Fruit fly (Drosophila melanogaster) S2 (cell line): ENCODE data around the gene ort.

ENCODE experiments used
- CG8478 ChIP-seq: fragments of >200 bp; optimal IDR thresholded peaks from 2 replicates; lab custom pipeline; 2018
- CTCF ChIP-seq, 2 experiments: fragments of >200 bp; optimal IDR thresholded peaks; 2 replicates each; lab custom pipeline; 2018

DNA sequence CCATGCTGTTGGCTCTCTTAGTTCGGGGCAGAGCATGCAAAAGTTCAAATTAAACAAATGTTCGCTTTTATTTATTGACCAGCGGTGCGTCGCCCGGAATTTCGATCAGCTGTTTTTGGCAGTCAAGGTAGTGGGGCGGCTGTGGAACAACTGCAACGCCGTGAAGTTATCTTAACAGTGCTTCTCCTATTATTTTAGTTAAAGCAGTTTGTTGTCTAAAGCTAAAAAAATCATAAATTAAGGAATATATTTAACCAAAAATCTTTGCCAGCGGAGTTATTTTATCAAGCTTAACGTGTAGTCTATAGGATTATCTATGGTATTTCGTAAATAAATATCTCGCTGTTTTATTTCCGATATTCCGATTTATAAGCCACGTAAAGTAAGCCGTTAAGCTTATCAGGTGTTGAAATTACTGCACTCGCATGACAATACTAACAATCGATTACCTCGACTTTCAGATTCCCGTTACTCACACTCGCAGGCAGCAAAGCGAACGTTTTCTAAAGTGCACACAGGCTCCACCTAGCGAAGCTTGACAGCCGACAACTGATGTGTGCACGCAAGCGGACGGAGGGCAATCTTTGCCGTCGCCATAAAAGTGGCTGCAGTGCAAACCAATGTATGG lies 11.1 kb upstream of the ort start, which contains the start of the genes CG6195 and CG31220:
- TF ChIP-seq CG8478, result no peak
- TF ChIP-seq CTCF (optimal IDR thresholded peaks at IDR 0.05; lab: Kevin White, UChicago), result peak; percentile 86 to 87
